Fruit fly (Drosophila melanogaster) whole organism, embryonic: ENCODE data around the gene HDAC4.

Source experiments
- Abd-B ChIP-seq: fragments of 200-800 bp; sonication (Bioruptor generic); optimal IDR thresholded peaks from 2 replicates; lab custom pipeline; 2018; ENCODE audit warnings: missing biosample characterization, mild to moderate bottlenecking, missing genetic modification characterization, moderate library complexity
- Aef1 ChIP-seq: fragments of 200-800 bp; sonication (Bioruptor generic); IDR thresholded peaks from 3 replicates; pipeline ENCODE4 v1.3.6; 2022; ENCODE audit warnings: missing biosample characterization, missing genetic modification characterization
- CG1024 ChIP-seq: fragments of 200-800 bp; sonication (Bioruptor generic); IDR thresholded peaks from 2 replicates; pipeline ENCODE4 v1.3.6; 2022; ENCODE audit warnings: missing biosample characterization, missing genetic modification characterization
- CG10959 ChIP-seq: fragments of 200-800 bp; sonication (Bioruptor generic); IDR thresholded peaks from 2 replicates; pipeline ENCODE4 v1.3.6; 2022; ENCODE audit warnings: missing biosample characterization, missing genetic modification characterization
- CG11695 ChIP-seq: fragments of 200-800 bp; sonication (Bioruptor generic); IDR thresholded peaks from 3 replicates; pipeline ENCODE4 v1.3.6; 2022; ENCODE audit warnings: missing biosample characterization, missing genetic modification characterization
- CG11696 ChIP-seq: fragments of 200-800 bp; sonication (Bioruptor generic); IDR thresholded peaks from 2 replicates; pipeline ENCODE4 v1.3.6; 2022; ENCODE audit warnings: missing biosample characterization, missing genetic modification characterization
- CG12071 ChIP-seq: fragments of 200-800 bp; sonication (Bioruptor generic); optimal IDR thresholded peaks from 3 replicates; lab custom pipeline; 2018; ENCODE audit warnings: missing biosample characterization, mild to moderate bottlenecking, missing genetic modification characterization
- CG13624 ChIP-seq: fragments of 200-800 bp; sonication (Bioruptor generic); optimal IDR thresholded peaks from 2 replicates; lab custom pipeline; 2016; ENCODE audit warnings: missing biosample characterization, missing genetic modification characterization
- CG14441 ChIP-seq: fragments of 200-800 bp; sonication (Bioruptor generic); IDR thresholded peaks from 2 replicates; pipeline ENCODE4 v1.3.6; 2022; ENCODE audit warnings: missing biosample characterization, missing genetic modification characterization
- CG15073 ChIP-seq: fragments of 200-800 bp; sonication (Bioruptor generic); optimal IDR thresholded peaks from 2 replicates; lab custom pipeline; 2016; ENCODE audit warnings: missing biosample characterization, missing genetic modification characterization
- CG1529 ChIP-seq: fragments of 200-800 bp; sonication (Bioruptor generic); optimal IDR thresholded peaks from 3 replicates; lab custom pipeline; 2018; ENCODE audit warnings: missing biosample characterization, missing genetic modification characterization
- CG16779 ChIP-seq: fragments of 200-800 bp; sonication (Bioruptor generic); IDR thresholded peaks from 2 replicates; pipeline ENCODE4 v1.3.6; 2022; ENCODE audit warnings: missing biosample characterization, missing genetic modification characterization
- CG16813 ChIP-seq: fragments of 200-800 bp; sonication (Bioruptor generic); IDR thresholded peaks from 3 replicates; pipeline ENCODE4 v1.3.6; 2022; ENCODE audit warnings: missing biosample characterization, missing genetic modification characterization; ENCODE audit not compliant: partially characterized antibody
- CG1832 ChIP-seq: fragments of 200-800 bp; sonication (Bioruptor generic); optimal IDR thresholded peaks from 2 replicates; lab custom pipeline; 2017; ENCODE audit warnings: missing biosample characterization, mild to moderate bottlenecking, missing genetic modification characterization, inconsistent platforms
- CG18476 ChIP-seq: fragments of 200-800 bp; sonication (Bioruptor generic); optimal IDR thresholded peaks from 2 replicates; lab custom pipeline; 2016; ENCODE audit warnings: missing biosample characterization, mild to moderate bottlenecking, missing genetic modification characterization
- CG2120 ChIP-seq: fragments of 200-800 bp; sonication (Bioruptor generic); optimal IDR thresholded peaks from 3 replicates; lab custom pipeline; 2016; ENCODE audit warnings: missing biosample characterization, missing genetic modification characterization
- CG32767 ChIP-seq: fragments of 200-800 bp; sonication (Bioruptor generic); IDR thresholded peaks from 2 replicates; pipeline ENCODE4 v1.3.6; 2022; ENCODE audit warnings: missing biosample characterization, missing genetic modification characterization
- CG3281 ChIP-seq: fragments of 200-800 bp; sonication (Bioruptor generic); optimal IDR thresholded peaks from 3 replicates; lab custom pipeline; 2017; ENCODE audit warnings: missing biosample characterization, mild to moderate bottlenecking, missing genetic modification characterization
- CG4282 ChIP-seq: fragments of 200-800 bp; sonication (Bioruptor generic); optimal IDR thresholded peaks from 2 replicates; lab custom pipeline; 2016; ENCODE audit warnings: missing biosample characterization, missing genetic modification characterization
- CG4707 ChIP-seq: fragments of 200-800 bp; sonication (Bioruptor generic); optimal IDR thresholded peaks from 2 replicates; lab custom pipeline; 2018; ENCODE audit warnings: missing biosample characterization, mild to moderate bottlenecking, missing genetic modification characterization, moderate library complexity
- CG6272 ChIP-seq: fragments of 200-800 bp; sonication (Bioruptor generic); IDR thresholded peaks from 2 replicates; pipeline ENCODE4 v1.3.6; 2022; ENCODE audit warnings: missing biosample characterization, missing genetic modification characterization
- CG8765 ChIP-seq: fragments of 200-800 bp; sonication (Bioruptor generic); IDR thresholded peaks from 2 replicates; pipeline ENCODE4 v1.3.6; 2022; ENCODE audit warnings: missing biosample characterization, missing genetic modification characterization
- CG9609 ChIP-seq: fragments of 200-800 bp; sonication (Bioruptor generic); optimal IDR thresholded peaks from 3 replicates; lab custom pipeline; 2016; ENCODE audit warnings: missing biosample characterization, missing genetic modification characterization
- CG9727 ChIP-seq: fragments of 200-800 bp; sonication (Bioruptor generic); optimal IDR thresholded peaks from 3 replicates; lab custom pipeline; 2017; ENCODE audit warnings: missing biosample characterization, mild to moderate bottlenecking, missing genetic modification characterization
- HLHmδ ChIP-seq: fragments of 200-800 bp; sonication (Bioruptor generic); optimal IDR thresholded peaks from 2 replicates; lab custom pipeline; 2018; ENCODE audit warnings: missing biosample characterization, mild to moderate bottlenecking, missing genetic modification characterization, moderate library complexity
- NC2β ChIP-seq: fragments of 200-800 bp; sonication (Bioruptor generic); optimal IDR thresholded peaks from 2 replicates; lab custom pipeline; 2016; ENCODE audit warnings: missing biosample characterization, missing genetic modification characterization
- NFAT ChIP-seq: fragments of 200-800 bp; sonication (Bioruptor generic); IDR thresholded peaks from 2 replicates; pipeline ENCODE4 v1.3.6; 2022; ENCODE audit warnings: missing biosample characterization, missing genetic modification characterization
- Nf-YB ChIP-seq: fragments of 200-800 bp; sonication (Bioruptor generic); optimal IDR thresholded peaks from 3 replicates; lab custom pipeline; 2019; ENCODE audit warnings: missing biosample characterization, mild to moderate bottlenecking, missing genetic modification characterization, moderate library complexity
- Poxn ChIP-seq: fragments of 200-800 bp; sonication (Bioruptor generic); IDR thresholded peaks from 2 replicates; pipeline ENCODE4 v1.3.6; 2022; ENCODE audit warnings: missing biosample characterization, missing genetic modification characterization
- Ravus ChIP-seq: fragments of 200-800 bp; sonication (Bioruptor generic); IDR thresholded peaks from 2 replicates; pipeline ENCODE4 v1.3.6; 2022; ENCODE audit warnings: missing biosample characterization, missing genetic modification characterization
- Rx ChIP-seq: fragments of 200-800 bp; sonication (Bioruptor generic); IDR thresholded peaks from 2 replicates; pipeline ENCODE4 v1.3.6; 2022; ENCODE audit warnings: missing biosample characterization, missing genetic modification characterization
- Stat92E ChIP-seq, 3 experiments: fragments of >200 bp in 2 of 3; fragments of 200-800 bp in 1 of 3; sonication (Bioruptor generic) in 1 of 3; optimal IDR thresholded peaks; 2 replicates each; lab custom pipeline; 2017 to 2019; ENCODE audit warnings: missing biosample characterization in 3 of 3, missing genetic modification characterization in 3 of 3, mild to moderate bottlenecking in 1 of 3, moderate library complexity in 1 of 3
- ap ChIP-seq: fragments of 200-800 bp; sonication (Bioruptor generic); IDR thresholded peaks from 2 replicates; pipeline ENCODE4 v1.3.6; 2022; ENCODE audit warnings: missing biosample characterization, missing genetic modification characterization
- az2 ChIP-seq: fragments of 200-800 bp; sonication (Bioruptor generic); optimal IDR thresholded peaks from 3 replicates; lab custom pipeline; 2016; ENCODE audit warnings: missing biosample characterization, missing genetic modification characterization
- cad ChIP-seq: fragments of >200 bp; optimal IDR thresholded peaks from 2 replicates; lab custom pipeline; 2017; ENCODE audit warnings: missing biosample characterization, missing genetic modification characterization
- corto ChIP-seq: fragments of 200-800 bp; sonication (Bioruptor generic); optimal IDR thresholded peaks from 2 replicates; lab custom pipeline; 2016; ENCODE audit warnings: missing biosample characterization, mild to moderate bottlenecking, missing genetic modification characterization, moderate library complexity
- danr ChIP-seq: fragments of 200-800 bp; sonication (Bioruptor generic); IDR thresholded peaks from 2 replicates; pipeline ENCODE4 v1.3.6; 2022; ENCODE audit warnings: missing biosample characterization, missing genetic modification characterization
- dmrt11E ChIP-seq: fragments of 200-800 bp; sonication (Bioruptor generic); optimal IDR thresholded peaks from 3 replicates; lab custom pipeline; 2018; ENCODE audit warnings: missing biosample characterization, mild to moderate bottlenecking, missing genetic modification characterization, moderate library complexity
- dpn ChIP-seq, 2 experiments: fragments of 200-800 bp; sonication (Bioruptor generic); optimal IDR thresholded peaks; 3 replicates each; lab custom pipeline; 2016; ENCODE audit warnings: missing biosample characterization in 2 of 2, missing genetic modification characterization in 2 of 2
- dysf ChIP-seq: fragments of 200-800 bp; sonication (Bioruptor generic); IDR thresholded peaks from 3 replicates; pipeline ENCODE4 v1.3.6; 2022; ENCODE audit warnings: missing biosample characterization, missing genetic modification characterization
- gt ChIP-seq: fragments of 200-800 bp; sonication (Bioruptor generic); IDR thresholded peaks from 2 replicates; pipeline ENCODE4 v1.3.6; 2022; ENCODE audit warnings: missing biosample characterization, missing genetic modification characterization
- jing ChIP-seq: fragments of 200-800 bp; sonication (Bioruptor generic); optimal IDR thresholded peaks from 2 replicates; lab custom pipeline; 2018; ENCODE audit warnings: missing biosample characterization, mild to moderate bottlenecking, missing genetic modification characterization
- mam ChIP-seq: fragments of 200-800 bp; sonication (Bioruptor generic); optimal IDR thresholded peaks from 3 replicates; lab custom pipeline; 2016; ENCODE audit warnings: missing biosample characterization, missing genetic modification characterization
- nerfin-1 ChIP-seq: fragments of 200-800 bp; sonication (Bioruptor generic); optimal IDR thresholded peaks from 3 replicates; lab custom pipeline; 2019; ENCODE audit warnings: missing biosample characterization, mild to moderate bottlenecking, missing genetic modification characterization, moderate library complexity
- oc ChIP-seq: fragments of 200-800 bp; sonication (Bioruptor generic); optimal IDR thresholded peaks from 2 replicates; lab custom pipeline; 2018; ENCODE audit warnings: missing biosample characterization, mild to moderate bottlenecking, missing genetic modification characterization, moderate library complexity
- ro ChIP-seq: fragments of 200-800 bp; sonication (Bioruptor generic); IDR thresholded peaks from 2 replicates; pipeline ENCODE4 v1.3.6; 2022; ENCODE audit warnings: missing biosample characterization, missing genetic modification characterization
- schlank ChIP-seq: fragments of 200-800 bp; sonication (Bioruptor generic); optimal IDR thresholded peaks from 2 replicates; lab custom pipeline; 2018; ENCODE audit warnings: missing biosample characterization, mild to moderate bottlenecking, missing genetic modification characterization
- scrt ChIP-seq: fragments of 200-800 bp; sonication (Bioruptor generic); optimal IDR thresholded peaks from 2 replicates; lab custom pipeline; 2018; ENCODE audit warnings: missing biosample characterization, mild to moderate bottlenecking, missing genetic modification characterization, moderate library complexity
- sisA ChIP-seq: fragments of 200-800 bp; sonication (Bioruptor generic); IDR thresholded peaks from 2 replicates; pipeline ENCODE4 v1.3.6; 2022; ENCODE audit warnings: missing biosample characterization, missing genetic modification characterization
- toy ChIP-seq: fragments of 200-800 bp; sonication (Bioruptor generic); IDR thresholded peaks from 2 replicates; pipeline ENCODE4 v1.3.6; 2022; ENCODE audit warnings: missing biosample characterization, missing genetic modification characterization
- usp ChIP-seq: fragments of >200 bp; optimal IDR thresholded peaks from 2 replicates; lab custom pipeline; 2017; ENCODE audit warnings: missing biosample characterization, missing genetic modification characterization
- wdn ChIP-seq: fragments of 200-800 bp; sonication (Bioruptor generic); IDR thresholded peaks from 2 replicates; pipeline ENCODE4 v1.3.6; 2022; ENCODE audit warnings: missing biosample characterization, missing genetic modification characterization
- zen ChIP-seq: fragments of 200-800 bp; sonication (Bioruptor generic); optimal IDR thresholded peaks from 3 replicates; lab custom pipeline; 2018; ENCODE audit warnings: missing biosample characterization, mild to moderate bottlenecking, missing genetic modification characterization, moderate library complexity

The HDAC4 gene

dm6 chrX:13273417-13273816, 12.0 kb downstream of the HDAC4 start (continued):
- TF ChIP-seq CG8765 (GFP tag; lab: Robert Waterston, UW) (no peak), CG9727 (GFP tag; lab: Kevin White, UChicago) (no peak), Stat92E (GFP tag; optimal IDR thresholded peaks at IDR 0.05; lab: Kevin White, UChicago) (no peak), corto (no peak), CG1024 (GFP tag; lab: Robert Waterston, UW) (no peak), schlank (tag; lab: Kevin White, UChicago) (no peak), CG12071 (GFP tag; lab: Kevin White, UChicago) (no peak), CG13624 (no peak), usp (GFP tag; lab: Kevin White, UChicago) (no peak), CG32767 (no peak), NFAT (GFP tag; lab: Robert Waterston, UW) (no peak; the same call in 1 of the 2 replicates), CG11695 (0 out of 3 replicates have a peak, but pooled peaks have one; percentile 37), oc (tag; lab: Kevin White, UChicago) (no peak), wdn (0 out of 2 replicates have a peak, but pooled peaks have one; percentile 6), CG6272 (GFP tag; lab: Robert Waterston, UW) (no peak), Aef1 (no peak), cad (no peak), dpn (GFP tag; optimal IDR thresholded peaks at IDR 0.05; lab: Kevin White, UChicago) (no peak), toy (GFP tag; lab: Robert Waterston, UW) (no peak), ap (GFP tag; lab: Robert Waterston, UW) (no peak), Ravus (no peak), dmrt11E (tag; lab: Kevin White, UChicago) (no peak), danr (GFP tag; lab: Robert Waterston, UW) (no peak), CG11696 (peak; percentile 80), CG1529 (GFP tag; lab: Kevin White, UChicago) (no peak), jing (GFP tag; lab: Kevin White, UChicago) (no peak), Nf-YB (GFP tag; lab: Kevin White, UChicago) (no peak), CG4707 (GFP tag; lab: Kevin White, UChicago) (no peak), gt (GFP tag; lab: Robert Waterston, UW) (no peak), CG16779 (GFP tag; lab: Robert Waterston, UW) (no peak), CG4282 (GFP tag; lab: Kevin White, UChicago) (no peak), nerfin-1 (tag; lab: Kevin White, UChicago) (no peak), dysf (GFP tag; lab: Robert Waterston, UW) (0 out of 3 replicates have a peak, but pooled peaks have one; percentile 44), Abd-B (GFP tag; lab: Kevin White, UChicago) (no peak), HLHmδ (GFP tag; lab: Kevin White, UChicago) (no peak), CG2120 (GFP tag; lab: Kevin White, UChicago) (peak; percentile 7), CG1832 (GFP tag; lab: Kevin White, UChicago) (no peak), CG3281 (GFP tag; lab: Kevin White, UChicago) (no peak), CG18476 (GFP tag; lab: Kevin White, UChicago) (no peak), Poxn (GFP tag; lab: Robert Waterston, UW) (no peak), CG16813 (GFP tag; lab: Robert Waterston, UW) (no peak), zen (tag; lab: Kevin White, UChicago) (no peak), sisA (no peak), CG14441 (no peak), Rx (GFP tag; lab: Robert Waterston, UW) (no peak), CG10959 (GFP tag; lab: Robert Waterston, UW) (no peak), CG15073 (GFP tag; lab: Kevin White, UChicago) (no peak), scrt (GFP tag; lab: Kevin White, UChicago) (no peak), CG9609 (GFP tag; lab: Kevin White, UChicago) (no peak), mam (GFP tag; lab: Kevin White, UChicago) (peak; percentile 1), NC2β (GFP tag; lab: Kevin White, UChicago) (no peak), ro (GFP tag; lab: Robert Waterston, UW) (no peak), az2 (GFP tag; lab: Kevin White, UChicago) (no peak)
